Worm (Caenorhabditis elegans) whole organism, mixed stage, embryonic: ENCODE measurements around the gene srd-3.
"Not testable (repeated sequence)": the region's sequence is repeated elsewhere in the genome, so short reads cannot be mapped to it uniquely, and the experiment has no call there.

Experiments
- M03D4.4 ChIP-seq: sonication (generic microtip); optimal IDR thresholded peaks from 2 replicates; lab custom pipeline; 2017; ENCODE audit warnings: mild to moderate bottlenecking, missing genetic modification characterization, missing compliant biosample characterization
- blmp-1 ChIP-seq: fragments of 150-350 bp; optimal IDR thresholded peaks from 2 replicates; lab custom pipeline; 2014; ENCODE audit warnings: missing biosample characterization, missing genetic modification characterization
- ceh-39 ChIP-seq: fragments of 150-350 bp; optimal IDR thresholded peaks from 2 replicates; lab custom pipeline; 2014; ENCODE audit warnings: missing biosample characterization, missing genetic modification characterization
- ceh-43 ChIP-seq: fragments of 200-800 bp; sonication (Bioruptor generic); optimal IDR thresholded peaks from 2 replicates; lab custom pipeline; 2018; ENCODE audit warnings: mild to moderate bottlenecking, missing genetic modification characterization, moderate library complexity, missing compliant biosample characterization
- ceh-83 ChIP-seq: fragments of 200-800 bp; sonication (Bioruptor generic); optimal IDR thresholded peaks from 2 replicates; lab custom pipeline; 2018; ENCODE audit warnings: mild to moderate bottlenecking, missing genetic modification characterization, missing compliant biosample characterization
- ces-1 ChIP-seq: fragments of 150-350 bp; optimal IDR thresholded peaks from 2 replicates; lab custom pipeline; 2014; ENCODE audit warnings: missing biosample characterization, missing genetic modification reagents, missing genetic modification characterization
- cnd-1 ChIP-seq: fragments of 200-800 bp; sonication (Bioruptor generic); optimal IDR thresholded peaks from 2 replicates; lab custom pipeline; 2018; ENCODE audit warnings: mild to moderate bottlenecking, missing genetic modification characterization, missing compliant biosample characterization
- elt-1 ChIP-seq: sonication (generic microtip); optimal IDR thresholded peaks from 2 replicates; lab custom pipeline; 2017; ENCODE audit warnings: missing genetic modification characterization, mild to moderate bottlenecking, missing compliant biosample characterization, antibody characterized with exemption, moderate library complexity, borderline replicate concordance; ENCODE audit not compliant: insufficient read depth
- elt-3 ChIP-seq: fragments of 150-350 bp; optimal IDR thresholded peaks from 2 replicates; lab custom pipeline; 2014; ENCODE audit warnings: missing biosample characterization, missing genetic modification characterization
- flh-1 ChIP-seq: fragments of 200-800 bp; sonication (Bioruptor generic); optimal IDR thresholded peaks from 2 replicates; lab custom pipeline; 2018; ENCODE audit warnings: mild to moderate bottlenecking, missing genetic modification characterization, moderate library complexity, missing compliant biosample characterization
- ham-2 ChIP-seq: fragments of 200-800 bp; sonication (Bioruptor generic); optimal IDR thresholded peaks from 2 replicates; lab custom pipeline; 2018; ENCODE audit warnings: mild to moderate bottlenecking, missing genetic modification characterization, missing compliant biosample characterization
- hlh-1 ChIP-seq: fragments of 150-350 bp; optimal IDR thresholded peaks from 2 replicates; lab custom pipeline; 2014; ENCODE audit warnings: missing biosample characterization, missing genetic modification reagents, missing genetic modification characterization
- lin-13 ChIP-seq: fragments of 150-350 bp; optimal IDR thresholded peaks from 2 replicates; lab custom pipeline; 2014; ENCODE audit warnings: missing biosample characterization, missing genetic modification characterization
- lin-32 ChIP-seq: fragments of 200-800 bp; sonication (Bioruptor generic); optimal IDR thresholded peaks from 2 replicates; lab custom pipeline; 2018; ENCODE audit warnings: mild to moderate bottlenecking, missing genetic modification characterization, missing compliant biosample characterization
- lsy-2 ChIP-seq: fragments of 150-350 bp; optimal IDR thresholded peaks from 2 replicates; lab custom pipeline; 2014; ENCODE audit warnings: missing biosample characterization, missing genetic modification characterization
- mab-5 ChIP-seq: fragments of 150-350 bp; optimal IDR thresholded peaks from 2 replicates; lab custom pipeline; 2014; ENCODE audit warnings: missing biosample characterization, missing genetic modification characterization
- mep-1 ChIP-seq: fragments of 150-350 bp; optimal IDR thresholded peaks from 2 replicates; lab custom pipeline; 2017; ENCODE audit warnings: missing biosample characterization, missing genetic modification reagents, missing genetic modification characterization, inconsistent platforms
- nhr-12 ChIP-seq: fragments of 150-350 bp; optimal IDR thresholded peaks from 2 replicates; lab custom pipeline; 2014; ENCODE audit warnings: missing biosample characterization, missing genetic modification characterization
- nhr-2 ChIP-seq: fragments of 150-350 bp; optimal IDR thresholded peaks from 2 replicates; lab custom pipeline; 2014; ENCODE audit warnings: missing biosample characterization, missing genetic modification characterization
- nhr-237 ChIP-seq: fragments of 150-350 bp; optimal IDR thresholded peaks from 2 replicates; lab custom pipeline; 2014; ENCODE audit warnings: missing biosample characterization, missing genetic modification characterization
- nhr-76 ChIP-seq: sonication (generic microtip); optimal IDR thresholded peaks from 2 replicates; lab custom pipeline; 2017; ENCODE audit warnings: missing biosample characterization, missing genetic modification characterization
- sem-2 ChIP-seq: fragments of 200-800 bp; sonication (Bioruptor generic); optimal IDR thresholded peaks from 2 replicates; lab custom pipeline; 2018; ENCODE audit warnings: mild to moderate bottlenecking, missing genetic modification characterization, missing compliant biosample characterization
- snpc-4 ChIP-seq: fragments of 150-350 bp; optimal IDR thresholded peaks from 2 replicates; lab custom pipeline; 2014; ENCODE audit warnings: missing biosample characterization, missing genetic modification characterization
- sptf-1 ChIP-seq: sonication (generic microtip); optimal IDR thresholded peaks from 2 replicates; lab custom pipeline; 2017; ENCODE audit warnings: mild to moderate bottlenecking, missing genetic modification characterization, moderate library complexity, missing compliant biosample characterization
- tbx-8 ChIP-seq: fragments of 200-800 bp; sonication (Bioruptor generic); optimal IDR thresholded peaks from 2 replicates; lab custom pipeline; 2018; ENCODE audit warnings: mild to moderate bottlenecking, missing genetic modification characterization, moderate library complexity, missing compliant biosample characterization
- unc-120 ChIP-seq: sonication (generic microtip); optimal IDR thresholded peaks from 2 replicates; lab custom pipeline; 2017; ENCODE audit warnings: missing genetic modification characterization, missing compliant biosample characterization; ENCODE audit not compliant: poor library complexity, severe bottlenecking
- unc-39 ChIP-seq: fragments of 150-350 bp; optimal IDR thresholded peaks from 2 replicates; lab custom pipeline; 2014; ENCODE audit warnings: missing biosample characterization, missing genetic modification characterization
- unc-62 ChIP-seq: fragments of 150-350 bp; optimal IDR thresholded peaks from 2 replicates; lab custom pipeline; 2014; ENCODE audit warnings: missing biosample characterization, missing genetic modification reagents, missing genetic modification characterization
- zip-8 ChIP-seq: fragments of 150-350 bp; optimal IDR thresholded peaks from 2 replicates; lab custom pipeline; 2014; ENCODE audit warnings: missing biosample characterization, missing genetic modification characterization
- ztf-11 ChIP-seq: fragments of 150-350 bp; optimal IDR thresholded peaks from 2 replicates; lab custom pipeline; 2014; ENCODE audit warnings: missing biosample characterization, missing genetic modification characterization

Gene srd-3

DNA sequence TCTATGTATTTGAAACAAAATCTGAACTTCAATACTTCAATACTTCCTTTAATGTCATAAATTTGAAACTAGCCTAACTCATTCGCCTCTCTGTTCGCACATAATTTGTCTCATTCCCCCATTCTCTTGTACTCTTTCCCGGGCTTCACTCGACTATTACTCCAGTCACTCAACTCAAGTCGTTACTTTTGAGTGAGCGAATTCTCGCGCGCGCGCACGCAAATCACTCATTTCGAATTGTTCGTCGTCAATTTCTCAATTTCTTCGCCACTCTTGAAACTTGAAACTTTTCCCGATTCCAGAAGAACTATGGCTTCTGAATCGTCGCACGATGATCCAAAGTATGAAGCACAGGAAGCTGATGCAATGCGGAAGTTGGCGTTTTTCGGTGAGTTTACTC, 24.6 kb downstream of the srd-3 start, which contains the start of gene col-68:
TSS of gene col-68 (plus strand) at position 301 of the 400 bp plus-strand sequence.
- TF ChIP-seq flh-1 (GFP tag; lab: Kevin White, UChicago), result no peak
- no peak for TF ChIP-seq sptf-1
- TF ChIP-seq nhr-12, result no peak
- TF ChIP-seq zip-8 (tag; lab: Kevin White, UChicago), result no peak
- TF ChIP-seq sem-2 (GFP tag; lab: Kevin White, UChicago), result no peak

DNA sequence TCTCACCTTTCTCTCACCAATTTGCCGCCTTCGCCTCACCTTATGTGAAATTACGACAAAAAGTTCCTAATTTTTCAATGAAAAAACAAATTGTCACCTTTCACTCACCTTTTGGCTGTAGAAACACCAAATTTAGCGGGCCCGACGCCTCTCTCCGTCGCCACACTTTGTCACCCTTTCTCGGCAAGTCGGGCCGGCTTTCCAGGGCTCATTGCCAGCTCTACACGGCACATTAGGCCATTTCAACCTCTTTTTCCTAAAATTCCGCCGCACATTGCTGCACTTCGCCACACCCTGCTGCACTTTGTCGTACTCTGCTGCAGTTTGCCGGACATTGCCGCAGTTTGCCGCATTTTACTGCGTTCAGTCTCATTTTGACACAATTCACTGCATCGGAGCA, 27.7 kb downstream of the srd-3 start:
- TF ChIP-seq ceh-83 (GFP tag; lab: Kevin White, UChicago), result peak; percentile 6
- no peak for TF ChIP-seq tbx-8 (GFP tag; lab: Kevin White, UChicago)

DNA sequence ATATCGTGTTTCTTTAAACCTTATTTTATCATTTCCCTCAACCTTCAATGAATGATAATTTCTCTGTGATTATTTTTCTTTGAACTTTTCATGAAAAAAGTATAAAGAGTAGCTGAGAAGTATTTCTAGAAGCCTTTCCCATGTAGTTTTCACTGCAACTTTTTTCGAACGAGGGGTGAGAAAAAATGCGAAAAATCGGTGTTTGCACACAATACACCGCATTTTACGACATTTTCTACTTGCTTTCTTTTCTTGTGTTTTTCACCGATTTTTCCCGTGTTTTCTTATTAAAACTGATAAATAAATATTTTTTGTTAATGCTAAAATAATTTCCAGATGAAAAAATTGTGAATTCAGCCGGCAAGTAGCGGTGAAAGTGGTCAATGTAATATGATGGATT, 29.9 kb downstream of the srd-3 start, which contains the start of gene C50D2.10:
TSS of gene C50D2.10 (plus strand) at position 245 of the 400 bp plus-strand sequence.
- TF ChIP-seq sptf-1; nhr-76 (tag; lab: Kevin White, UChicago); tbx-8 (GFP tag; lab: Kevin White, UChicago): not testable (repeated sequence)
- TF ChIP-seq, all 35 proteins: peak for 0; not testable (repeated sequence) for 35

DNA sequence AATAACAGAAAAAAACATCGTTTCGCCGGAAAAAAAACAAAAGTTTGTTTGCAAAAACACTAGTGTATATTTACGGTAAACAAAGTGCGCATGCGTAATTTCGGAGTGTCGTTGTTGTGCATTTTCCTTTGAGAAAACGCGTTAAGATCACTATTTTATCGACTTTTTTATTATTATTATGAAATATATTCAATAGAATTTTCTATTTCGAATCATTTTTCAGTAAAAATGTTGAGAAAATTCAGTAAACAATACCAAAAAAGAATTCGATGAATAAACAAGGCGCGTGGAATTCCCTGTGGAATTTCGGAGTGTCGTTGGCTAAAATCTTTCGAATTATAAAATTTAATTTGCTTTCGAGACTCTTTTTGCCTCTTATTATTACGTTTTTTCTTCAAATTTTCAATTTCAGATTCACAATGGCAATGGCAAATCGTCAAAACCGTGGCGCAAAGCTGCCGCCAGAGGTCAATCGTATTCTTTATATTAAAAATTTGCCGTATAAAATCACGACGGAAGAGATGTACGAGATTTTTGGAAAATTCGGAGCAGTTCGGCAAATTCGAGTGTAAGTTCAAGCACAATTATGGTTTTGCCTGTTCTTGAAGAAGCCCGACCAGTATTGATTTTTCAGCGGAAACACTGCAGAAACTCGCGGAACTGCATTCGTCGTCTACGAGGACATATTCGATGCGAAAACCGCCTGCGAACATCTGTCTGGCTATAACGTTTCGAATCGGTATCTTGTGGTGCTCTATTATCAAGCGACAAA, 30.7 kb downstream of the srd-3 start, which contains the start of the genes luc-7L3 and sftb-6:
TSS of gene luc-7L3 (minus strand) at position 36 of the 772 bp plus-strand sequence.
TSS of gene sftb-6 (plus strand) at position 413 of the 772 bp plus-strand sequence.
- TF ChIP-seq mab-5, result peak; percentile 16
- TF ChIP-seq ztf-11 (tag; lab: Kevin White, UChicago), result no peak
- TF ChIP-seq nhr-237, result peak; percentile 34
- peak; percentile 41 for TF ChIP-seq ceh-39 (tag; lab: Kevin White, UChicago)
- TF ChIP-seq hlh-1 (tag; lab: Kevin White, UChicago), result no peak
- peak; percentile 3 for TF ChIP-seq ceh-83 (GFP tag; lab: Kevin White, UChicago)
- TF ChIP-seq unc-62, result no peak
- peak; percentile 28 for TF ChIP-seq nhr-2 (tag; lab: Kevin White, UChicago)
- no peak for TF ChIP-seq zip-8 (tag; lab: Kevin White, UChicago)
- peak; percentile 48 for TF ChIP-seq lsy-2
- peak; percentile 74 for TF ChIP-seq ces-1 (GFP tag; lab: Kevin White, UChicago)

DNA sequence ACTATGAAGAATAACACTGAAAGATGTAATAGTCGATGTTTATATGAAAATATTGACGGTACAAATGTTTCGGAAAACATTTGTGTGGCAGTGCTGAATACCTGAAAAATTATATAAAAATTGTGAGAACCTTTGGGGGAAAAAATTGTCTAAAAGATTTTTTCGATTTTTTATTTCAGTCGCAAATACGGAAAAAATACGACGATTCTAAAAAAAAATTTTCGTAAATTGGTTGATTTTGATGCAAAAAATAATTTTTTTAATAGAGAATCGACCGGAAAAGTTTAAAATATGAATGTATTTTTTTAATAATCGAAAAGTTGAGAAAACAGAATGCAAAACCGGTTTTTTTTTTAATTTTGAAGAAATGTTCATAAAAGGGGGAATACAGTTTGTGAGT, 33.7 kb downstream of the srd-3 start, which contains the start of gene C50D2.7:
TSS of gene C50D2.7 (minus strand) at position 101 of the 400 bp plus-strand sequence.
- TF ChIP-seq ces-1 (GFP tag; lab: Kevin White, UChicago) (no peak), snpc-4 (no peak), zip-8 (tag; lab: Kevin White, UChicago) (no peak), nhr-237 (no peak), mab-5 (no peak), flh-1 (GFP tag; lab: Kevin White, UChicago) (no peak), sem-2 (GFP tag; lab: Kevin White, UChicago) (no peak), cnd-1 (tag; lab: Kevin White, UChicago) (no peak), nhr-76 (tag; lab: Kevin White, UChicago) (no peak), unc-62 (no peak), ceh-43 (GFP tag; lab: Kevin White, UChicago) (no peak), mep-1 (tag; lab: Kevin White, UChicago) (no peak), blmp-1 (no peak)

DNA sequence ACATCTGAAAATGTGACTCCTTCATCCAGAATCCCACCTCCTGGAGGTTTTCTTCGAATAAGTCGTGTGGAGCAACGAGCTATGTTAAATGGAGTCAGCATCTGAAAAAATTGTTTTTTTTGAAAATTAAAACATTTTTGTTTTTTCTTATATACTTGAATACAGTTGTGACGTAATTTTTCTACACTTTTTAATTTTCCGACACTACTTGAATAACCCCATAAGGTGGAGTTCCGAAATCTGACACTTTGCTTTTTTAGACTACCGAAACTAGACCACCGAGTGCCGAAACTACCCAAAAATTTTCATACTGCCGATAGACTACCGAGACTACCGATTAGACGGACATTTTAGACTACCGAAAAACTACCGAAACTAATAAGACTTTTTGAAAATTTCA, 37.4 kb downstream of the srd-3 start, which contains the start of gene mcat-1:
TSS of gene mcat-1 (minus strand) at position 101 of the 400 bp plus-strand sequence.
- no peak for TF ChIP-seq lin-32 (GFP tag; lab: Kevin White, UChicago)
- peak; percentile 1 for TF ChIP-seq zip-8 (tag; lab: Kevin White, UChicago)
- TF ChIP-seq ceh-39 (tag; lab: Kevin White, UChicago), result no peak

DNA sequence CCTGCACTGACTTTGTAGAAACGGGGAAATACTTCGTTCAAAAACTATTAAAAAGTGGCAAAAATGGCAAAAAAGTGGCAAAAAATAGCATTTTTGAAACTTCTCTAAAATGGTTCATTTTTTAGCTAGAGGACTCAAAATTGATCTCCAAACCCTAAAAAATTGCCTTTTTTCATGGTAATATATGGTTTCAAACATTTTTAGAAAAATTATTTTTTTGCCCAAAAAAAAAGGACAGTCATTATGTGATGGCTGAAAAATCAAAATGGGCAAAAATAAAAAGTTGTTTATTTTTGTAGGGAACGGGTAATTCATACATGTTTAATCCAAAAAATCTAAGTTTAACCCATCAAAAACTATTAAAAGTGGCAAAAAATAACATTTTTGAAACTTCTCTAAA, 40.9 kb downstream of the srd-3 start:
- no peak for TF ChIP-seq mab-5
- TF ChIP-seq unc-120, result no peak
- TF ChIP-seq unc-62, result no peak
- TF ChIP-seq nhr-2 (tag; lab: Kevin White, UChicago), result no peak
- TF ChIP-seq snpc-4, result no peak
- TF ChIP-seq elt-1 (tag; lab: Kevin White, UChicago), result no peak
- TF ChIP-seq unc-39 (tag; lab: Kevin White, UChicago), result no peak
- no peak for TF ChIP-seq flh-1 (GFP tag; lab: Kevin White, UChicago)
- no peak for TF ChIP-seq zip-8 (tag; lab: Kevin White, UChicago)
- no peak for TF ChIP-seq nhr-237
- no peak for TF ChIP-seq ham-2 (GFP tag; lab: Kevin White, UChicago)
- TF ChIP-seq nhr-76 (tag; lab: Kevin White, UChicago), result no peak
- TF ChIP-seq elt-3 (tag; lab: Kevin White, UChicago), result no peak
- TF ChIP-seq ceh-83 (GFP tag; lab: Kevin White, UChicago), result no peak
- no peak for TF ChIP-seq M03D4.4
- TF ChIP-seq ces-1 (GFP tag; lab: Kevin White, UChicago), result no peak
- TF ChIP-seq lin-13 (tag; lab: Kevin White, UChicago), result no peak
- no peak for TF ChIP-seq tbx-8 (GFP tag; lab: Kevin White, UChicago)
- no peak for TF ChIP-seq mep-1 (tag; lab: Kevin White, UChicago)
- TF ChIP-seq sptf-1, result no peak
